Worm (Caenorhabditis elegans) whole organism, mixed stage, embryonic: ENCODE measurements around the gene C01C10.2.
A peak's percentile ranks its signal among the peaks of the same experiment; 100 is the strongest.

Source experiments
- M03D4.4 ChIP-seq: sonication (generic microtip); optimal IDR thresholded peaks from 2 replicates; lab custom pipeline; 2017; ENCODE audit warnings: mild to moderate bottlenecking, missing genetic modification characterization, missing compliant biosample characterization
- bed-3 ChIP-seq: fragments of 200-800 bp; sonication (Bioruptor generic); optimal IDR thresholded peaks from 3 replicates; lab custom pipeline; 2018; ENCODE audit warnings: mild to moderate bottlenecking, missing genetic modification characterization, moderate library complexity, missing compliant biosample characterization
- blmp-1 ChIP-seq: fragments of 150-350 bp; optimal IDR thresholded peaks from 2 replicates; lab custom pipeline; 2014; ENCODE audit warnings: missing biosample characterization, missing genetic modification characterization
- ceh-39 ChIP-seq: fragments of 150-350 bp; optimal IDR thresholded peaks from 2 replicates; lab custom pipeline; 2014; ENCODE audit warnings: missing biosample characterization, missing genetic modification characterization
- ceh-43 ChIP-seq: fragments of 200-800 bp; sonication (Bioruptor generic); optimal IDR thresholded peaks from 2 replicates; lab custom pipeline; 2018; ENCODE audit warnings: mild to moderate bottlenecking, missing genetic modification characterization, moderate library complexity, missing compliant biosample characterization
- ceh-83 ChIP-seq: fragments of 200-800 bp; sonication (Bioruptor generic); optimal IDR thresholded peaks from 2 replicates; lab custom pipeline; 2018; ENCODE audit warnings: mild to moderate bottlenecking, missing genetic modification characterization, missing compliant biosample characterization
- ces-1 ChIP-seq: fragments of 150-350 bp; optimal IDR thresholded peaks from 2 replicates; lab custom pipeline; 2014; ENCODE audit warnings: missing biosample characterization, missing genetic modification reagents, missing genetic modification characterization
- cnd-1 ChIP-seq: fragments of 200-800 bp; sonication (Bioruptor generic); optimal IDR thresholded peaks from 2 replicates; lab custom pipeline; 2018; ENCODE audit warnings: mild to moderate bottlenecking, missing genetic modification characterization, missing compliant biosample characterization
- elt-1 ChIP-seq: sonication (generic microtip); optimal IDR thresholded peaks from 2 replicates; lab custom pipeline; 2017; ENCODE audit warnings: missing genetic modification characterization, mild to moderate bottlenecking, missing compliant biosample characterization, antibody characterized with exemption, moderate library complexity, borderline replicate concordance; ENCODE audit not compliant: insufficient read depth
- elt-3 ChIP-seq: fragments of 150-350 bp; optimal IDR thresholded peaks from 2 replicates; lab custom pipeline; 2014; ENCODE audit warnings: missing biosample characterization, missing genetic modification characterization
- ham-2 ChIP-seq: fragments of 200-800 bp; sonication (Bioruptor generic); optimal IDR thresholded peaks from 2 replicates; lab custom pipeline; 2018; ENCODE audit warnings: mild to moderate bottlenecking, missing genetic modification characterization, missing compliant biosample characterization
- hlh-1 ChIP-seq: fragments of 150-350 bp; optimal IDR thresholded peaks from 2 replicates; lab custom pipeline; 2014; ENCODE audit warnings: missing biosample characterization, missing genetic modification reagents, missing genetic modification characterization
- lin-13 ChIP-seq: fragments of 150-350 bp; optimal IDR thresholded peaks from 2 replicates; lab custom pipeline; 2014; ENCODE audit warnings: missing biosample characterization, missing genetic modification characterization
- lin-32 ChIP-seq: fragments of 200-800 bp; sonication (Bioruptor generic); optimal IDR thresholded peaks from 2 replicates; lab custom pipeline; 2018; ENCODE audit warnings: mild to moderate bottlenecking, missing genetic modification characterization, missing compliant biosample characterization
- lsy-2 ChIP-seq: fragments of 150-350 bp; optimal IDR thresholded peaks from 2 replicates; lab custom pipeline; 2014; ENCODE audit warnings: missing biosample characterization, missing genetic modification characterization
- mab-5 ChIP-seq: fragments of 150-350 bp; optimal IDR thresholded peaks from 2 replicates; lab custom pipeline; 2014; ENCODE audit warnings: missing biosample characterization, missing genetic modification characterization
- mls-2 ChIP-seq: sonication (generic microtip); optimal IDR thresholded peaks from 2 replicates; lab custom pipeline; 2016; ENCODE audit warnings: mild to moderate bottlenecking, missing genetic modification characterization, moderate library complexity, missing compliant biosample characterization
- nhr-12 ChIP-seq: fragments of 150-350 bp; optimal IDR thresholded peaks from 2 replicates; lab custom pipeline; 2014; ENCODE audit warnings: missing biosample characterization, missing genetic modification characterization
- nhr-2 ChIP-seq: fragments of 150-350 bp; optimal IDR thresholded peaks from 2 replicates; lab custom pipeline; 2014; ENCODE audit warnings: missing biosample characterization, missing genetic modification characterization
- nhr-237 ChIP-seq: fragments of 150-350 bp; optimal IDR thresholded peaks from 2 replicates; lab custom pipeline; 2014; ENCODE audit warnings: missing biosample characterization, missing genetic modification characterization
- pha-4 ChIP-seq: fragments of 150-350 bp; optimal IDR thresholded peaks from 2 replicates; lab custom pipeline; 2018; ENCODE audit warnings: missing biosample characterization, missing genetic modification reagents, missing genetic modification characterization
- sem-2 ChIP-seq: fragments of 200-800 bp; sonication (Bioruptor generic); optimal IDR thresholded peaks from 2 replicates; lab custom pipeline; 2018; ENCODE audit warnings: mild to moderate bottlenecking, missing genetic modification characterization, missing compliant biosample characterization
- snpc-4 ChIP-seq: fragments of 150-350 bp; optimal IDR thresholded peaks from 2 replicates; lab custom pipeline; 2014; ENCODE audit warnings: missing biosample characterization, missing genetic modification characterization
- sptf-1 ChIP-seq: sonication (generic microtip); optimal IDR thresholded peaks from 2 replicates; lab custom pipeline; 2017; ENCODE audit warnings: mild to moderate bottlenecking, missing genetic modification characterization, moderate library complexity, missing compliant biosample characterization
- tbx-8 ChIP-seq: fragments of 200-800 bp; sonication (Bioruptor generic); optimal IDR thresholded peaks from 2 replicates; lab custom pipeline; 2018; ENCODE audit warnings: mild to moderate bottlenecking, missing genetic modification characterization, moderate library complexity, missing compliant biosample characterization
- unc-120 ChIP-seq: sonication (generic microtip); optimal IDR thresholded peaks from 2 replicates; lab custom pipeline; 2017; ENCODE audit warnings: missing genetic modification characterization, missing compliant biosample characterization; ENCODE audit not compliant: poor library complexity, severe bottlenecking
- unc-62 ChIP-seq: fragments of 150-350 bp; optimal IDR thresholded peaks from 2 replicates; lab custom pipeline; 2014; ENCODE audit warnings: missing biosample characterization, missing genetic modification reagents, missing genetic modification characterization
- zip-8 ChIP-seq: fragments of 150-350 bp; optimal IDR thresholded peaks from 2 replicates; lab custom pipeline; 2014; ENCODE audit warnings: missing biosample characterization, missing genetic modification characterization
- ztf-11 ChIP-seq: fragments of 150-350 bp; optimal IDR thresholded peaks from 2 replicates; lab custom pipeline; 2014; ENCODE audit warnings: missing biosample characterization, missing genetic modification characterization

C01C10.2 gene

ce11 chrX:7420571-7420970 is 17.3 kb downstream of the C01C10.2 start, which contains the start of gene C10A4.9:
Gene C10A4.9, plus strand, starts transcription at chrX:7420871.
- TF ChIP-seq pha-4 (tag; lab: Kevin White, UChicago) (no peak), lin-13 (tag; lab: Kevin White, UChicago) (no peak), lsy-2 (no peak), cnd-1 (no peak), sem-2 (no peak), elt-3 (no peak), ztf-11 (no peak), nhr-2 (tag; lab: Kevin White, UChicago) (no peak), ham-2 (GFP tag; lab: Kevin White, UChicago) (no peak), unc-62 (GFP tag; lab: Kevin White, UChicago) (no peak), elt-1 (tag; lab: Kevin White, UChicago) (no peak), tbx-8 (no peak)
- TF ChIP-seq, all 35 proteins: peak for 0

- TF ChIP-seq unc-62 (GFP tag; lab: Kevin White, UChicago) (no peak), ceh-43 (GFP tag; lab: Kevin White, UChicago) (no peak), cnd-1 (no peak), mls-2 (tag; lab: Kevin White, UChicago) (no peak), elt-1 (tag; lab: Kevin White, UChicago) (no peak)
Observed at ce11 chrX:7416082-7416481, 21.8 kb downstream of the C01C10.2 start, which contains the start of gene C10A4.1. Gene C10A4.1, plus strand, starts transcription at chrX:7416382.

ce11 chrX:7415420-7415819 is 22.5 kb downstream of the C01C10.2 start, which contains the start of gene C10A4.7:
Gene C10A4.7, minus strand, starts transcription at chrX:7415520.
- TF ChIP-seq ceh-83 (GFP tag; lab: Kevin White, UChicago) (no peak), zip-8 (tag; lab: Kevin White, UChicago) (no peak), hlh-1 (tag; lab: Kevin White, UChicago) (no peak), sem-2 (no peak), ceh-39 (tag; lab: Kevin White, UChicago) (no peak)

ce11 chrX:7409935-7410334 is 28.0 kb downstream of the C01C10.2 start, which contains the start of gene C10A4.2:
Gene C10A4.2, plus strand, starts transcription at chrX:7410235.
- TF ChIP-seq snpc-4 (tag; lab: Kevin White, UChicago) (no peak), blmp-1 (tag; lab: Kevin White, UChicago) (no peak), nhr-237 (no peak), ceh-39 (tag; lab: Kevin White, UChicago) (no peak), elt-1 (tag; lab: Kevin White, UChicago) (no peak), unc-120 (tag; lab: Kevin White, UChicago) (no peak)
- TF ChIP-seq, all 35 proteins: peak for 0

- TF ChIP-seq ham-2 (GFP tag; lab: Kevin White, UChicago), result no peak
- no peak for TF ChIP-seq snpc-4 (tag; lab: Kevin White, UChicago)
- no peak for TF ChIP-seq lin-32 (GFP tag; lab: Kevin White, UChicago)
- TF ChIP-seq mls-2 (tag; lab: Kevin White, UChicago), result no peak
- no peak for TF ChIP-seq M03D4.4 (tag; lab: Kevin White, UChicago)
- TF ChIP-seq ztf-11, result no peak
- TF ChIP-seq unc-120 (tag; lab: Kevin White, UChicago), result no peak
- no peak for TF ChIP-seq sem-2
- TF ChIP-seq nhr-2 (tag; lab: Kevin White, UChicago), result no peak
- no peak for TF ChIP-seq mab-5 (tag; lab: Kevin White, UChicago)
Observed at ce11 chrX:7409030-7409429, 28.9 kb downstream of the C01C10.2 start.

ce11 chrX:7407749-7408148 is 30.2 kb downstream of the C01C10.2 start:
- TF ChIP-seq bed-3 (GFP tag; lab: Kevin White, UChicago) (no peak), mab-5 (tag; lab: Kevin White, UChicago) (no peak), lsy-2 (no peak), sptf-1 (no peak), zip-8 (tag; lab: Kevin White, UChicago) (no peak), nhr-237 (no peak)

ce11 chrX:7405393-7405792 is 32.5 kb downstream of the C01C10.2 start, which contains the start of gene C10A4.3:
Gene C10A4.3, plus strand, starts transcription at chrX:7405693.
- TF ChIP-seq nhr-2 (tag; lab: Kevin White, UChicago) (no peak), ces-1 (peak; percentile 8), nhr-12 (no peak)
